Worm (Caenorhabditis elegans): ENCODE measurements around the gene T07A9.14.

DNA sequence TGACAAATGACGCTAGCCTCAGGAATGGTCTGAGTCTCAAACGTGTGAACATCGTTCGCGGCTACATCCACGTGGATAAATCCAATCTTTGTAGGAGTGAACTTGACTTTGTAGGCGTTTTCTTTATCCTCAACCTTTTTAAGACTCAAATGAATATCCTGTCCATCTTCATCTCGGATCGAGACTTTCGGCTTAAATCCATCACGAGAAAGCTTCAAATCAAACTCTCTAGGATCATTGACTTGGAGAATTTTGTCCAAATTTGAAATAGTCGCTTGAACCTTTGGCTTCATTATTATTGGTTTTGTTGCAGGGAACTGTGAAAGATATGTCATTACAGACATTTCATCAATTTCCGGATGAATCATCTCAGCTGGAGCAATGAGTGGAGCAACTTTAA is 12.5 kb upstream of the T07A9.14 start:
- TF ChIP-seq hlh-4 (tag; optimal IDR thresholded peaks at IDR 0.05) (no peak), aha-1 (tag; optimal IDR thresholded peaks at IDR 0.05) (no peak), ces-1 (GFP tag; optimal IDR thresholded peaks at IDR 0.05) (no peak)

Measured in whole organism, L1 larva.